Fruit fly (Drosophila melanogaster): Measurements from ENCODE around the gene ND-15.

ND-15 gene

DNA sequence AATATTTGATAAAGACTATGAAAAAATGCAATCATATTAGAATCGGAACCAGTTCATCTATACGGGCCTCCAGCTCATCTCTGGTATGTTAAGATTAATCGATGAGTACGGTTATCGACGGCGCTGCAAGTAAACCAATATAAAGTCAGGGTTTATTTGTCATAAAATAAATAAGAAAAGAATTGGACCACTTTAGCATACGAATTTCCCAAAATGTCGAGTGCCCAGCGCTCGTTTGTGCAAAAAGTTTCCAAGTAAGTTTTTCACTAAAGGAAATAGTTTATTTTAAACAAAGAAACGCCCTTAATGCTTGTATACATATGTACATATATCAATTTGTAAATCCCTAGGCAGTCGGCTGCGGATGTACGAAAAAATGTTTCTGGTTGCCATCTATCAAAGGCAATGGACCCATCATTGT is 19.9 kb upstream of the ND-15 start, which contains the start of gene Zir (continued):
- no peak for TF ChIP-seq btn (GFP tag; optimal IDR thresholded peaks at IDR 0.05)
- TF ChIP-seq hb (GFP tag; IDR thresholded peaks at IDR 0.05; ENCODE audit: partially characterized antibody): peak; percentile 72
- no peak for TF ChIP-seq ro (GFP tag; IDR thresholded peaks at IDR 0.05)
- TF ChIP-seq MESR4 (GFP tag; optimal IDR thresholded peaks at IDR 0.05): peak; percentile 74
- no peak for TF ChIP-seq sima (GFP tag; optimal IDR thresholded peaks at IDR 0.05)
- TF ChIP-seq Doc2 (GFP tag; IDR thresholded peaks at IDR 0.05): no peak
- TF ChIP-seq Camta (GFP tag; optimal IDR thresholded peaks at IDR 0.05): no peak
- no peak for TF ChIP-seq Neu2 (GFP tag; optimal IDR thresholded peaks at IDR 0.05; ENCODE audit: borderline replicate concordance)
- no peak for TF ChIP-seq Hand (GFP tag; optimal IDR thresholded peaks at IDR 0.05)
- TF ChIP-seq Opbp (GFP tag; IDR thresholded peaks at IDR 0.05; ENCODE audit: partially characterized antibody): no peak; the same call in 1 of the 3 replicates
- no peak for TF ChIP-seq CG15696 (tag; optimal IDR thresholded peaks at IDR 0.05)
- TF ChIP-seq CG8478 (optimal IDR thresholded peaks at IDR 0.05): no peak
- no peak for TF ChIP-seq stc (GFP tag; IDR thresholded peaks at IDR 0.05)
- no peak for TF ChIP-seq pho (GFP tag; optimal IDR thresholded peaks at IDR 0.05)
- TF ChIP-seq E2f1 (GFP tag; IDR thresholded peaks at IDR 0.05): no peak
- no peak for TF ChIP-seq CG6765 (GFP tag; optimal IDR thresholded peaks at IDR 0.05)
- TF ChIP-seq CG17385 (GFP tag; optimal IDR thresholded peaks at IDR 0.05): no peak
- peak; percentile 16 for TF ChIP-seq Dp (GFP tag; optimal IDR thresholded peaks at IDR 0.05)
- TF ChIP-seq PHDP (tag; optimal IDR thresholded peaks at IDR 0.05): no peak
- no peak for TF ChIP-seq CG32767 (GFP tag; IDR thresholded peaks at IDR 0.05)
- TF ChIP-seq dimm (GFP tag; IDR thresholded peaks at IDR 0.05): no peak
- TF ChIP-seq pfk (GFP tag; optimal IDR thresholded peaks at IDR 0.05): no peak
- TF ChIP-seq CG3281 (GFP tag; optimal IDR thresholded peaks at IDR 0.05): no peak
- TF ChIP-seq CG1233 (GFP tag; optimal IDR thresholded peaks at IDR 0.05): no peak
- TF ChIP-seq Eip74EF (GFP tag; optimal IDR thresholded peaks at IDR 0.05): no peak
- TF ChIP-seq CG11560 (tag; IDR thresholded peaks at IDR 0.05): no peak
- no peak for TF ChIP-seq CG17361 (GFP tag; IDR thresholded peaks at IDR 0.05)
- TF ChIP-seq emc (GFP tag; optimal IDR thresholded peaks at IDR 0.05): no peak
- no peak for TF ChIP-seq cwo (GFP tag; optimal IDR thresholded peaks at IDR 0.05)
- peak; percentile 21 for TF ChIP-seq CG10267 (tag; optimal IDR thresholded peaks at IDR 0.05)
- TF ChIP-seq Hr3 (GFP tag; optimal IDR thresholded peaks at IDR 0.05): no peak
- TF ChIP-seq Awh (GFP tag; IDR thresholded peaks at IDR 0.05): no peak
- TF ChIP-seq en (GFP tag; optimal IDR thresholded peaks at IDR 0.05): no peak
- TF ChIP-seq tna (GFP tag; IDR thresholded peaks at IDR 0.05; ENCODE audit: partially characterized antibody): peak; percentile 77
- peak; percentile 58 for TF ChIP-seq Adf1 (GFP tag; IDR thresholded peaks at IDR 0.05)
- no peak for TF ChIP-seq CG5953 (GFP tag; IDR thresholded peaks at IDR 0.05)
- no peak for TF ChIP-seq CG34422 (GFP tag; IDR thresholded peaks at IDR 0.05)
- TF ChIP-seq CG15479 (GFP tag; optimal IDR thresholded peaks at IDR 0.05): no peak
- TF ChIP-seq CG10431 (GFP tag; optimal IDR thresholded peaks at IDR 0.05): no peak
- TF ChIP-seq NfI (GFP tag; optimal IDR thresholded peaks at IDR 0.05): no peak
- no peak for TF ChIP-seq org-1 (GFP tag; optimal IDR thresholded peaks at IDR 0.05)
- no peak for TF ChIP-seq Sox102F (GFP tag; optimal IDR thresholded peaks at IDR 0.05)
- TF ChIP-seq ranshi (GFP tag; IDR thresholded peaks at IDR 0.05): no peak
- TF ChIP-seq usp (GFP tag; optimal IDR thresholded peaks at IDR 0.05): no peak
- TF ChIP-seq CG16863 (GFP tag; optimal IDR thresholded peaks at IDR 0.05): no peak
- no peak for TF ChIP-seq gcm (GFP tag; optimal IDR thresholded peaks at IDR 0.05)
- no peak for TF ChIP-seq cas (GFP tag; IDR thresholded peaks at IDR 0.05)
- TF ChIP-seq CG10321 (GFP tag; IDR thresholded peaks at IDR 0.05): no peak
- no peak for TF ChIP-seq CG10565 (GFP tag; optimal IDR thresholded peaks at IDR 0.05)
- peak; percentile 29 for TF ChIP-seq CG33557 (GFP tag; optimal IDR thresholded peaks at IDR 0.05)
- no peak for TF ChIP-seq Mad (GFP tag; optimal IDR thresholded peaks at IDR 0.05)
- no peak for TF ChIP-seq Dad (GFP tag; optimal IDR thresholded peaks at IDR 0.05)
- TF ChIP-seq Hr39 (optimal IDR thresholded peaks at IDR 0.05): no peak
